Fruit fly (Drosophila melanogaster) whole organism, embryonic: ENCODE measurements around the gene CG6149.

Experiments
- Antp ChIP-seq: fragments of 200-800 bp; sonication (Bioruptor generic); optimal IDR thresholded peaks from 3 replicates; lab custom pipeline; 2016; ENCODE audit warnings: missing biosample characterization, missing genetic modification characterization
- CG11085 ChIP-seq: fragments of 200-800 bp; sonication (Bioruptor generic); IDR thresholded peaks from 2 replicates; pipeline ENCODE4 v1.3.6; 2022; ENCODE audit warnings: missing biosample characterization, missing genetic modification characterization
- CG2129 ChIP-seq: fragments of 200-800 bp; sonication (Bioruptor generic); IDR thresholded peaks from 2 replicates; pipeline ENCODE4 v1.3.6; 2022; ENCODE audit warnings: missing biosample characterization, missing genetic modification characterization; ENCODE audit not compliant: partially characterized antibody
- CG3726 ChIP-seq: fragments of 200-800 bp; sonication (Bioruptor generic); IDR thresholded peaks from 3 replicates; pipeline ENCODE4, ENCODE4 v1.3.6; 2022; ENCODE audit warnings: missing biosample characterization, missing genetic modification characterization
- CG6854 ChIP-seq: fragments of 200-800 bp; sonication (Bioruptor generic); optimal IDR thresholded peaks from 3 replicates; lab custom pipeline; 2017; ENCODE audit warnings: missing biosample characterization, mild to moderate bottlenecking, missing genetic modification characterization
- CG9437 ChIP-seq: fragments of 200-800 bp; sonication (Bioruptor generic); optimal IDR thresholded peaks from 2 replicates; lab custom pipeline; 2018; ENCODE audit warnings: missing biosample characterization, mild to moderate bottlenecking, missing genetic modification characterization
- CoRest ChIP-seq: fragments of 200-800 bp; sonication (Bioruptor generic); optimal IDR thresholded peaks from 3 replicates; lab custom pipeline; 2018; ENCODE audit warnings: missing biosample characterization, mild to moderate bottlenecking, missing genetic modification characterization, moderate library complexity
- Scr ChIP-seq: fragments of 200-800 bp; sonication (Bioruptor generic); IDR thresholded peaks from 2 replicates; pipeline ENCODE4 v1.3.6; 2022; ENCODE audit warnings: missing biosample characterization, missing genetic modification characterization; ENCODE audit not compliant: partially characterized antibody
- da ChIP-seq: fragments of 200-800 bp; sonication (Bioruptor generic); optimal IDR thresholded peaks from 2 replicates; lab custom pipeline; 2016; ENCODE audit warnings: missing biosample characterization, missing genetic modification characterization
- danr ChIP-seq: fragments of 200-800 bp; sonication (Bioruptor generic); IDR thresholded peaks from 2 replicates; pipeline ENCODE4 v1.3.6; 2022; ENCODE audit warnings: missing biosample characterization, missing genetic modification characterization
- peb ChIP-seq: fragments of 200-800 bp; sonication (Bioruptor generic); IDR thresholded peaks from 2 replicates; pipeline ENCODE4 v1.3.6; 2022; ENCODE audit warnings: missing biosample characterization, missing genetic modification characterization

- TF ChIP-seq CG3726 (GFP tag; lab: Robert Waterston, UW) (no peak), CoRest (tag; lab: Kevin White, UChicago) (no peak), danr (GFP tag; lab: Robert Waterston, UW) (no peak), CG11085 (GFP tag; lab: Robert Waterston, UW) (no peak), Scr (GFP tag; lab: Robert Waterston, UW) (no peak), CG2129 (no peak), Antp (GFP tag; lab: Kevin White, UChicago) (no peak), peb (GFP tag; lab: Robert Waterston, UW) (no peak), da (GFP tag; lab: Kevin White, UChicago) (no peak), CG9437 (GFP tag; lab: Kevin White, UChicago) (no peak), CG6854 (GFP tag; lab: Kevin White, UChicago) (no peak)
These were observed 21.6 kb downstream of the CG6149 start for dm6 chr3L:11413697-11414096.
